Fruit fly (Drosophila melanogaster): ENCODE measurements around the gene sofe.
A peak's percentile ranks its signal among the peaks of the same experiment; 100 is the strongest.

Gene sofe

dm6 chrX:10857853-10858252 lies 640 bp upstream of the sofe start (continued):
- TF ChIP-seq Sox102F (GFP tag; optimal IDR thresholded peaks at IDR 0.05): no peak
- TF ChIP-seq CG15696 (tag; optimal IDR thresholded peaks at IDR 0.05): no peak
- TF ChIP-seq CG8478 (optimal IDR thresholded peaks at IDR 0.05): peak; percentile 76
- peak; percentile 81 for TF ChIP-seq MESR4 (GFP tag; optimal IDR thresholded peaks at IDR 0.05)

dm6 chrX:10854686-10855085 lies 2.5 kb downstream of the sofe start, which contains the start of gene feo:
feo (minus strand) TSS chrX:10854869.
- no peak for TF ChIP-seq HHEX (GFP tag; optimal IDR thresholded peaks at IDR 0.05)
- TF ChIP-seq lov (optimal IDR thresholded peaks at IDR 0.05): no peak
- no peak for TF ChIP-seq lov (GFP tag; IDR thresholded peaks at IDR 0.05)
- no peak for TF ChIP-seq CG1832 (GFP tag; optimal IDR thresholded peaks at IDR 0.05)
- TF ChIP-seq Dbx (GFP tag; IDR thresholded peaks at IDR 0.05): no peak
- TF ChIP-seq MBD-R2 (GFP tag; IDR thresholded peaks at IDR 0.05): peak; percentile 37; the same call in 1 of the 2 replicates
- no peak; the same call in 1 of the 2 replicates for TF ChIP-seq vvl (GFP tag; IDR thresholded peaks at IDR 0.05)
- no peak for TF ChIP-seq CG12942 (GFP tag; optimal IDR thresholded peaks at IDR 0.05)
- TF ChIP-seq br (optimal IDR thresholded peaks at IDR 0.05): no peak
- TF ChIP-seq unpg (GFP tag; optimal IDR thresholded peaks at IDR 0.05): no peak
- TF ChIP-seq Aef1 (GFP tag; IDR thresholded peaks at IDR 0.05): no peak
- TF ChIP-seq MESR4 (GFP tag; optimal IDR thresholded peaks at IDR 0.05): peak; percentile 54
- no peak for TF ChIP-seq Mad (GFP tag; optimal IDR thresholded peaks at IDR 0.05)
- TF ChIP-seq sc (optimal IDR thresholded peaks at IDR 0.05): no peak
- no peak for TF ChIP-seq sc (GFP tag; optimal IDR thresholded peaks at IDR 0.05)
- TF ChIP-seq Ets97D (GFP tag; optimal IDR thresholded peaks at IDR 0.05): peak; percentile 30
- peak; percentile 1 for TF ChIP-seq CG2712 (tag; optimal IDR thresholded peaks at IDR 0.05)
- no peak for TF ChIP-seq sqz (GFP tag; optimal IDR thresholded peaks at IDR 0.05)
- TF ChIP-seq Hr78 (GFP tag; optimal IDR thresholded peaks at IDR 0.05): no peak
- TF ChIP-seq CG2116 (GFP tag; optimal IDR thresholded peaks at IDR 0.05): peak; percentile 67
- TF ChIP-seq mam (GFP tag; optimal IDR thresholded peaks at IDR 0.05): no peak
- no peak for TF ChIP-seq ac (GFP tag; optimal IDR thresholded peaks at IDR 0.05)
- TF ChIP-seq stc (GFP tag; IDR thresholded peaks at IDR 0.05): no peak
- TF ChIP-seq Ada2b (GFP tag; IDR thresholded peaks at IDR 0.05): no peak
- TF ChIP-seq Adf1 (GFP tag; IDR thresholded peaks at IDR 0.05): 0 out of 2 replicates have a peak, but pooled peaks have one; percentile 7
- no peak for TF ChIP-seq Fer2 (tag; optimal IDR thresholded peaks at IDR 0.05)
- TF ChIP-seq Atf6 (GFP tag; IDR thresholded peaks at IDR 0.05): no peak
- peak; percentile 92 for TF ChIP-seq Dp (GFP tag; optimal IDR thresholded peaks at IDR 0.05)
- no peak for TF ChIP-seq CG33213 (GFP tag; optimal IDR thresholded peaks at IDR 0.05)
- peak; percentile 70 for TF ChIP-seq CG14710 (tag; optimal IDR thresholded peaks at IDR 0.05)
- TF ChIP-seq CG15696 (tag; optimal IDR thresholded peaks at IDR 0.05): peak; percentile 14
- peak; percentile 54 for TF ChIP-seq zf30C (GFP tag; optimal IDR thresholded peaks at IDR 0.05)
- TF ChIP-seq CG11247 (GFP tag; IDR thresholded peaks at IDR 0.05): no peak
- TF ChIP-seq CG10366 (GFP tag; IDR thresholded peaks at IDR 0.05): no peak
- TF ChIP-seq Side (GFP tag; optimal IDR thresholded peaks at IDR 0.05): no peak
- no peak for TF ChIP-seq Mes4 (GFP tag; optimal IDR thresholded peaks at IDR 0.05)
- no peak for TF ChIP-seq gem (tag; optimal IDR thresholded peaks at IDR 0.05)
- no peak for TF ChIP-seq btn (GFP tag; optimal IDR thresholded peaks at IDR 0.05)
- peak; percentile 18 for TF ChIP-seq dm (GFP tag; optimal IDR thresholded peaks at IDR 0.05)
- TF ChIP-seq CG3847 (GFP tag; IDR thresholded peaks at IDR 0.05): peak; percentile 56
- TF ChIP-seq CG5245 (GFP tag; optimal IDR thresholded peaks at IDR 0.05): no peak
- TF ChIP-seq CG9876 (GFP tag; optimal IDR thresholded peaks at IDR 0.05): no peak
- no peak for TF ChIP-seq PHDP (tag; optimal IDR thresholded peaks at IDR 0.05)
- no peak for TF ChIP-seq Asciz (GFP tag; optimal IDR thresholded peaks at IDR 0.05)
- peak; percentile 25 for TF ChIP-seq gfzf (GFP tag; optimal IDR thresholded peaks at IDR 0.05)
- no peak for TF ChIP-seq jing (GFP tag; optimal IDR thresholded peaks at IDR 0.05)
- no peak for TF ChIP-seq CG18476 (GFP tag; optimal IDR thresholded peaks at IDR 0.05)
- no peak for TF ChIP-seq tap (tag; optimal IDR thresholded peaks at IDR 0.05)
- no peak for TF ChIP-seq mld (GFP tag; IDR thresholded peaks at IDR 0.05; ENCODE audit: partially characterized antibody)
